Worm (Caenorhabditis elegans) whole organism, L3 larva: ENCODE results near the gene col-155.

Experiments used
- R02D3.7 ChIP-seq: fragments of 150-350 bp; optimal IDR thresholded peaks from 2 replicates; lab custom pipeline; 2014; ENCODE audit warnings: missing biosample characterization, missing genetic modification characterization
- aly-2 ChIP-seq: fragments of 150-350 bp; optimal IDR thresholded peaks from 2 replicates; lab custom pipeline; 2014; ENCODE audit warnings: missing biosample characterization, missing genetic modification characterization
- ama-1 ChIP-seq: fragments of 150-350 bp; optimal IDR thresholded peaks from 2 replicates; lab custom pipeline; 2018
- ceh-16 ChIP-seq: sonication (generic microtip); optimal IDR thresholded peaks from 2 replicates; lab custom pipeline; 2017; ENCODE audit warnings: missing biosample characterization, missing genetic modification characterization
- ceh-28 ChIP-seq: fragments of 150-350 bp; optimal IDR thresholded peaks from 2 replicates; lab custom pipeline; 2014; ENCODE audit warnings: missing biosample characterization, missing genetic modification reagents, missing genetic modification characterization
- ceh-82 ChIP-seq: fragments of 150-350 bp; optimal IDR thresholded peaks from 2 replicates; lab custom pipeline; 2014; ENCODE audit warnings: missing biosample characterization, missing genetic modification characterization
- ceh-9 ChIP-seq: sonication (generic microtip); optimal IDR thresholded peaks from 2 replicates; lab custom pipeline; 2018; ENCODE audit warnings: missing biosample characterization, missing genetic modification characterization
- daf-12 ChIP-seq: fragments of 150-350 bp; optimal IDR thresholded peaks from 2 replicates; lab custom pipeline; 2014; ENCODE audit warnings: missing biosample characterization, missing genetic modification reagents, missing genetic modification characterization
- egl-5 ChIP-seq: fragments of 150-350 bp; optimal IDR thresholded peaks from 2 replicates; lab custom pipeline; 2017; ENCODE audit warnings: missing biosample characterization, missing genetic modification reagents, missing genetic modification characterization, inconsistent platforms
- elt-1 ChIP-seq: fragments of 150-350 bp; optimal IDR thresholded peaks from 2 replicates; lab custom pipeline; 2014; ENCODE audit warnings: missing biosample characterization, missing genetic modification characterization
- elt-2 ChIP-seq: sonication (generic microtip); optimal IDR thresholded peaks from 2 replicates; lab custom pipeline; 2016; ENCODE audit warnings: missing genetic modification reagents, mild to moderate bottlenecking, missing genetic modification characterization, missing compliant biosample characterization
- elt-3 ChIP-seq, 3 experiments: fragments of 150-350 bp in 1 of 3; sonication (generic microtip) in 2 of 3; optimal IDR thresholded peaks; 2 replicates in 2 of 3; 4 replicates in 1 of 3; lab custom pipeline; 2014 to 2017; ENCODE audit warnings: missing biosample characterization in 3 of 3, missing genetic modification characterization in 3 of 3
- eor-1 ChIP-seq, 2 experiments: fragments of 150-350 bp; optimal IDR thresholded peaks; 2 replicates each; lab custom pipeline; 2014 to 2018; ENCODE audit warnings: missing biosample characterization in 2 of 2, missing genetic modification characterization in 2 of 2
- fkh-10 ChIP-seq: sonication (generic microtip); optimal IDR thresholded peaks from 2 replicates; lab custom pipeline; 2017; ENCODE audit warnings: missing biosample characterization, missing genetic modification reagents, missing genetic modification characterization
- fkh-2 ChIP-seq: fragments of 150-350 bp; optimal IDR thresholded peaks from 2 replicates; lab custom pipeline; 2014; ENCODE audit warnings: missing biosample characterization, missing genetic modification reagents, missing genetic modification characterization
- hmg-11 ChIP-seq: sonication (generic microtip); optimal IDR thresholded peaks from 2 replicates; lab custom pipeline; 2016; ENCODE audit warnings: missing genetic modification characterization, missing compliant biosample characterization
- jun-1 ChIP-seq: fragments of 150-350 bp; optimal IDR thresholded peaks from 2 replicates; lab custom pipeline; 2014; ENCODE audit warnings: missing biosample characterization, missing genetic modification reagents, missing genetic modification characterization
- lin-39 ChIP-seq: fragments of 150-350 bp; optimal IDR thresholded peaks from 2 replicates; lab custom pipeline; 2018; ENCODE audit warnings: missing biosample characterization, missing genetic modification reagents, missing genetic modification characterization
- lsy-12 ChIP-seq: sonication (generic microtip); optimal IDR thresholded peaks from 2 replicates; lab custom pipeline; 2016; ENCODE audit warnings: mild to moderate bottlenecking, missing genetic modification characterization, missing compliant biosample characterization
- mdl-1 ChIP-seq: fragments of 150-350 bp; optimal IDR thresholded peaks from 2 replicates; lab custom pipeline; 2014; ENCODE audit warnings: missing biosample characterization, missing genetic modification characterization
- mml-1 ChIP-seq: fragments of 150-350 bp; sonication (generic microtip); optimal IDR thresholded peaks from 3 replicates; lab custom pipeline; 2014; ENCODE audit warnings: missing biosample characterization, missing genetic modification characterization
- nfya-1 ChIP-seq: sonication (generic microtip); optimal IDR thresholded peaks from 2 replicates; lab custom pipeline; 2017; ENCODE audit warnings: missing genetic modification characterization, mild to moderate bottlenecking, missing compliant biosample characterization, antibody characterized with exemption, moderate library complexity; ENCODE audit not compliant: insufficient read depth
- nhr-11 ChIP-seq: fragments of 150-350 bp; optimal IDR thresholded peaks from 2 replicates; lab custom pipeline; 2014; ENCODE audit warnings: missing biosample characterization, missing genetic modification characterization
- nhr-12 ChIP-seq: fragments of 150-350 bp; optimal IDR thresholded peaks from 2 replicates; lab custom pipeline; 2014; ENCODE audit warnings: missing biosample characterization, missing genetic modification characterization
- nhr-237 ChIP-seq: fragments of 150-350 bp; optimal IDR thresholded peaks from 2 replicates; lab custom pipeline; 2014; ENCODE audit warnings: missing biosample characterization, missing genetic modification characterization
- nhr-67 ChIP-seq: fragments of 150-350 bp; optimal IDR thresholded peaks from 2 replicates; lab custom pipeline; 2014; ENCODE audit warnings: missing biosample characterization, missing genetic modification characterization
- pha-4 ChIP-seq: fragments of 150-350 bp; optimal IDR thresholded peaks from 2 replicates; lab custom pipeline; 2014; ENCODE audit warnings: missing biosample characterization, missing genetic modification reagents, missing genetic modification characterization
- pqm-1 ChIP-seq: fragments of 150-350 bp; optimal IDR thresholded peaks from 2 replicates; lab custom pipeline; 2017; ENCODE audit warnings: missing biosample characterization, missing genetic modification characterization, inconsistent platforms
- sea-2 ChIP-seq: fragments of 150-350 bp; sonication (generic microtip); optimal IDR thresholded peaks from 4 replicates; lab custom pipeline; 2014; ENCODE audit warnings: missing biosample characterization, missing genetic modification reagents, missing genetic modification characterization
- skn-1 ChIP-seq: fragments of 150-350 bp; optimal IDR thresholded peaks from 2 replicates; lab custom pipeline; 2014; ENCODE audit warnings: missing biosample characterization, missing genetic modification characterization
- snpc-4 ChIP-seq: fragments of 150-350 bp; optimal IDR thresholded peaks from 2 replicates; lab custom pipeline; 2014; ENCODE audit warnings: missing biosample characterization, missing genetic modification characterization
- tbx-2 ChIP-seq: sonication (generic microtip); optimal IDR thresholded peaks from 2 replicates; lab custom pipeline; 2016; ENCODE audit warnings: mild to moderate bottlenecking, missing genetic modification characterization, missing compliant biosample characterization
- unc-39 ChIP-seq: sonication (generic microtip); optimal IDR thresholded peaks from 4 replicates; lab custom pipeline; 2017; ENCODE audit warnings: missing biosample characterization, missing genetic modification characterization
- zag-1 ChIP-seq: fragments of 150-350 bp; optimal IDR thresholded peaks from 2 replicates; lab custom pipeline; 2014; ENCODE audit warnings: missing biosample characterization, missing genetic modification characterization
- ztf-4 ChIP-seq: fragments of 150-350 bp; optimal IDR thresholded peaks from 2 replicates; lab custom pipeline; 2014; ENCODE audit warnings: missing biosample characterization, missing genetic modification characterization

col-155 gene

DNA sequence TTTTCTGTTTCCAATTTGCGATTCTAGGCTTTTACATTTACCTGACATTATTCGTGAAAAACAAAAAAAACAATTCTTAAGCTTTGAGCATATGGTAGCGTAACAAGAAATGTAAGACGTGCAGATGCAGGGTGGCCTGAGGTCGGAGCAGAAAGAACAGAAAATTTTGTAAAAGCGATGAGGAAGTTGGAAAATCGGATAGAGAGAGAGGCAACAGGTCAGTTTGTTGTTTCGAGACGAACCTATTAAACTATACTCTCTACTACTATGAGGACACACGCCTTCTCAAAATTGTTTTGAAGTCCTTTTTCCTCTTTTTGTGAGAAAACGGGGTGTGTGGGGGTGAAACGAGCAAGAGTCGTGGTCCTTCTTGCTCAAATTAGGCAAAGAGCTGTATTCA lies 31.9 kb upstream of the col-155 start, which contains the start of gene des-2:
Gene des-2 (minus strand): TSS at position 101 of the 400 bp plus-strand sequence.
- TF ChIP-seq ceh-28 (tag; lab: Kevin White, UChicago) (no peak), zag-1 (no peak), pqm-1 (tag; lab: Kevin White, UChicago) (no peak), ceh-9 (tag; lab: Kevin White, UChicago) (no peak), elt-1 (tag; lab: Kevin White, UChicago) (no peak), tbx-2 (tag; lab: Kevin White, UChicago) (no peak), nhr-67 (tag; lab: Kevin White, UChicago) (no peak), fkh-2 (no peak), ceh-16 (tag; lab: Kevin White, UChicago) (no peak)

DNA sequence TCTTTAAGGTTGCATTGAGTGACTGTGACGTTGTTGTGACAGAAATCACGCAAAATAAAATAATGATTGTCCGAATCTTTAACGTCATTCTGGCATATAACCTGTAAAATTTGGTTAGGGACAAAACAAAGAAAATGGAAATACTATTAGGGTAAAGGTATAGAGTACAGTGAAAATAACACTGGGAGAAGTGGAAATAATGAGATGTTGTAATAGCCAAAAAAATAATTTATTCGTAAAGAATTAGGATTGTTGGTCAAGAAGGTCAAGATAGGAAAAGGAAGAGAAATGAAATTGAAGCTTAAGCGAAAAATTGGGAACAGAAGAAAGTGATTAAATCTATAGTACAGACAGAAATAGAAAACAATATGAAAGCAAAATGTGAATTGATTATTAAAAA lies 25.4 kb upstream of the col-155 start, which contains the start of gene deg-3:
Gene deg-3 (minus strand): TSS at position 101 of the 400 bp plus-strand sequence.
- TF ChIP-seq tbx-2 (tag; lab: Kevin White, UChicago) (no peak), sea-2 (GFP tag; lab: Kevin White, UChicago) (no peak), unc-39 (no peak), lsy-12 (tag; lab: Kevin White, UChicago) (no peak), pha-4 (tag; lab: Kevin White, UChicago) (no peak), daf-12 (tag; lab: Kevin White, UChicago) (no peak), ztf-4 (tag; lab: Kevin White, UChicago) (no peak), nhr-12 (no peak), nhr-237 (no peak), egl-5 (tag; lab: Kevin White, UChicago) (no peak), elt-2 (tag; lab: Kevin White, UChicago) (no peak), lin-39 (tag; lab: Kevin White, UChicago) (no peak), nhr-11 (no peak), ama-1 (lab: Kevin White, UChicago) (no peak), snpc-4 (no peak), ceh-28 (tag; lab: Kevin White, UChicago) (no peak), nfya-1 (no peak)

DNA sequence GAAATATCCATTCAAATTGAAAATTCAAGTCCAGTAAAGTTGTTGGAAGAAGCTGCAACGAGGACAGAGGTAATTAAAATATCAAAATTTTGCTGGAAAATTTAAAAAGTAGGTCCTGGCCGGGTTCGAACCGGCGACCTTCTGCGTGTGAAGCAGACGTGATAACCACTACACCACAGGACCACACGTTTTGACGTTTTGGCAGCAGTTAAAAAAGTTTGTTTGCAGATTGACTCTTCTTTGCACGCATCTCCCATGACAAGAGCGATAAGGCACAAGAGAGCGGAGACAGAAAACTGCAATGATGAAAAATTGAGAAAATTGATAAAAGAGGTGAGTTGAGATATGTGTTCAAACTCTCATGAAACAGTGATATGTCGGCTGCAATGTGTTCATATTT lies 22.4 kb upstream of the col-155 start:
- TF ChIP-seq nfya-1: no peak
- peak; percentile 60 for TF ChIP-seq pqm-1 (tag; lab: Kevin White, UChicago)
- TF ChIP-seq fkh-10 (GFP tag; lab: Kevin White, UChicago): no peak
- TF ChIP-seq aly-2 (tag; lab: Kevin White, UChicago): no peak
- TF ChIP-seq hmg-11 (tag; lab: Kevin White, UChicago): no peak
- no peak for TF ChIP-seq elt-3 (tag; optimal IDR thresholded peaks at IDR 0.05; lab: Kevin White, UChicago)
- peak; percentile 79 for TF ChIP-seq elt-2 (tag; lab: Kevin White, UChicago)
- peak; percentile 58 for TF ChIP-seq jun-1 (tag; lab: Kevin White, UChicago)
- TF ChIP-seq lsy-12 (tag; lab: Kevin White, UChicago): peak; percentile 2
- TF ChIP-seq daf-12 (tag; lab: Kevin White, UChicago): no peak
- no peak for TF ChIP-seq zag-1
- peak; percentile 14 for TF ChIP-seq snpc-4
- no peak for TF ChIP-seq nhr-11
- TF ChIP-seq pha-4 (tag; lab: Kevin White, UChicago): no peak
- TF ChIP-seq mml-1 (tag; lab: Kevin White, UChicago): no peak
- no peak for TF ChIP-seq mdl-1 (tag; lab: Kevin White, UChicago)
- TF ChIP-seq eor-1 (tag; optimal IDR thresholded peaks at IDR 0.05; lab: Kevin White, UChicago): no peak
- no peak for TF ChIP-seq ceh-28 (tag; lab: Kevin White, UChicago)
- no peak for TF ChIP-seq nhr-237

DNA sequence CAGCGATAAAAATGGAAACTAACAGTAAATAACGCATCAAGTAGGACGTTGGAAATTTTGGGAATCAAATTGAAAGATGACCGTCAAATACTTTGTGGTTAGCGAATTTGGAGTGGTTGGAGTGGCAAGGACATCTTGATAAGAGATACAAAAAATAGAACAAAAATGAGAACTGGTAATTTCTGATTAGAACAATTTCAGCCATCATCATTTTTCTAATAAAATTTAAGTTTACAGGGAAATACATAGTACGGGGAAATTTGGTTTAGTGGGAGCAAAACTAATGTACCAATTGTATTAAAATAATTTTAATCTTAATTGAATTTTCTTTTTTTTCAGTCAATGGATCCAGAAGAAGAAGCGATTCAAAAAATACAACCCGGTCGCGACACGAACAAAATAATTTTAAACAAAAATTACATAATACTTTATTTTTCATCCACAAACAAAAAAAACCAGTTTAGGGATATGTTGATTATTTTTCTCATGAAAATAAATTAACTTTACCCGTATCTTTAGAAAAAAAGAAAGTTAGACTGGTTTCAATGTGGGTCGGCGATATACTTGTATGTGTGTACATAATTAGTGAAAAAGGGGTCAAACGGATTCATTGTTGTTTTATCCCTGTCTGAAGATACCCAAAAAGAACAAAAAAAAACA lies 21.4 kb upstream of the col-155 start, which contains the start of the genes K03B8.8 and grl-3:
Gene K03B8.8 (minus strand): TSS at position 101 of the 660 bp plus-strand sequence.
Gene grl-3 (plus strand): TSS at position 610 of the 660 bp plus-strand sequence.
- TF ChIP-seq nhr-11 (no peak), ceh-82 (tag; lab: Kevin White, UChicago) (no peak)

DNA sequence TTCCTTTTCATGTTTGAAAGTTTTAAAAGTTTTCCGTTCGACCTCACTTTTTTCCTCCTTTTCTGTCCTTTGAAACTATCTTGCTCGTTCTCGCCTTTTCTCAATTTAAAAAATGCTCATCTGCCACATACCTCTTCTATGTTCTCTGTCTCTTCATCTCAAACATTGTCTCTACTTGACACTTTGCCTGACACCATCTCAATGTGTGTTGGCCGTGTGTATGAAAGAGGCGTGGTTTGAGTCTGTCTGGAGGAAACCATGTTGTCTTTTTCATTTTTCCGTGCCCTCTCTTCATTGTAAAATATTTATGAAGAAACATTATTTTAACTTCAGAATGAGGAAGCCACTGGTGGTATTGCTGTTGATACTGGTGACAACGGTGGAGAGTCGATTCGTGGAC lies 17.6 kb upstream of the col-155 start, which contains the start of gene K03B8.6:
Gene K03B8.6 (plus strand): TSS at position 334 of the 400 bp plus-strand sequence.
- TF ChIP-seq skn-1 (tag; lab: Kevin White, UChicago): no peak
- no peak for TF ChIP-seq ceh-28 (tag; lab: Kevin White, UChicago)
- no peak for TF ChIP-seq jun-1 (tag; lab: Kevin White, UChicago)
- no peak for TF ChIP-seq hmg-11 (tag; lab: Kevin White, UChicago)
- TF ChIP-seq fkh-10 (GFP tag; lab: Kevin White, UChicago): no peak
- no peak for TF ChIP-seq aly-2 (tag; lab: Kevin White, UChicago)
- TF ChIP-seq pha-4 (tag; lab: Kevin White, UChicago): no peak
- TF ChIP-seq nhr-11: no peak
- TF ChIP-seq R02D3.7 (tag; lab: Kevin White, UChicago): no peak
- no peak for TF ChIP-seq mdl-1 (tag; lab: Kevin White, UChicago)
- TF ChIP-seq nhr-12: no peak
- TF ChIP-seq ceh-16 (tag; lab: Kevin White, UChicago): no peak
